Worm (Caenorhabditis elegans) whole organism, L3 larva: ENCODE measurements around the gene K08E4.7.

Experiments used
- ama-1 ChIP-seq: fragments of 150-350 bp; optimal IDR thresholded peaks from 2 replicates; lab custom pipeline; 2018
- nhr-237 ChIP-seq: fragments of 150-350 bp; optimal IDR thresholded peaks from 2 replicates; lab custom pipeline; 2014; ENCODE audit warnings: missing biosample characterization, missing genetic modification characterization
- nhr-28 ChIP-seq: fragments of 150-350 bp; optimal IDR thresholded peaks from 2 replicates; lab custom pipeline; 2014; ENCODE audit warnings: missing biosample characterization, missing genetic modification characterization
- skn-1 ChIP-seq: fragments of 150-350 bp; optimal IDR thresholded peaks from 2 replicates; lab custom pipeline; 2014; ENCODE audit warnings: missing biosample characterization, missing genetic modification characterization
- ztf-11 ChIP-seq: fragments of 150-350 bp; optimal IDR thresholded peaks from 2 replicates; lab custom pipeline; 2014; ENCODE audit warnings: missing biosample characterization, missing genetic modification characterization

- no peak for TF ChIP-seq nhr-237 (tag; lab: Kevin White, UChicago)
- no peak for TF ChIP-seq ama-1
- no peak for TF ChIP-seq nhr-28 (tag; lab: Kevin White, UChicago)
- no peak for TF ChIP-seq skn-1 (tag; lab: Kevin White, UChicago)
- no peak for TF ChIP-seq ztf-11 (tag; lab: Kevin White, UChicago)
Observed at ce11 chrIV:12089551-12089950, 14.0 kb downstream of the K08E4.7 start, which contains the start of gene F11A10.6.
